Worm (Caenorhabditis elegans): Measurements from ENCODE around the gene his-16.

ce11 chrII:13780792-13781248, 37.1 kb downstream of the his-16 start:
- no peak for TF ChIP-seq ahr-1 (tag; optimal IDR thresholded peaks at IDR 0.05)
- no peak for TF ChIP-seq unc-86 (tag; optimal IDR thresholded peaks at IDR 0.05)
- no peak for TF ChIP-seq zip-5 (tag; optimal IDR thresholded peaks at IDR 0.05)
- no peak for TF ChIP-seq tbx-2 (tag; optimal IDR thresholded peaks at IDR 0.05)
- TF ChIP-seq ceh-34 (tag; optimal IDR thresholded peaks at IDR 0.05), result no peak
- peak; percentile 87 for TF ChIP-seq dve-1 (tag; optimal IDR thresholded peaks at IDR 0.05)
- TF ChIP-seq rnt-1 (tag; optimal IDR thresholded peaks at IDR 0.05), result no peak
- TF ChIP-seq ets-4 (tag; optimal IDR thresholded peaks at IDR 0.05), result no peak
- TF ChIP-seq ama-1 (optimal IDR thresholded peaks at IDR 0.05), result no peak
- TF ChIP-seq pqm-1 (tag; optimal IDR thresholded peaks at IDR 0.05), result no peak
- no peak for TF ChIP-seq hlh-13 (GFP tag; optimal IDR thresholded peaks at IDR 0.05)
- TF ChIP-seq T23F11.4 (GFP tag; optimal IDR thresholded peaks at IDR 0.05), result no peak
- no peak for TF ChIP-seq ceh-30 (tag; optimal IDR thresholded peaks at IDR 0.05)
- no peak for TF ChIP-seq ceh-9 (tag; optimal IDR thresholded peaks at IDR 0.05)

All from whole organism, late embryonic.